Fruit fly (Drosophila melanogaster): ENCODE measurements around the gene Sf3a1.

Sf3a1 gene

DNA sequence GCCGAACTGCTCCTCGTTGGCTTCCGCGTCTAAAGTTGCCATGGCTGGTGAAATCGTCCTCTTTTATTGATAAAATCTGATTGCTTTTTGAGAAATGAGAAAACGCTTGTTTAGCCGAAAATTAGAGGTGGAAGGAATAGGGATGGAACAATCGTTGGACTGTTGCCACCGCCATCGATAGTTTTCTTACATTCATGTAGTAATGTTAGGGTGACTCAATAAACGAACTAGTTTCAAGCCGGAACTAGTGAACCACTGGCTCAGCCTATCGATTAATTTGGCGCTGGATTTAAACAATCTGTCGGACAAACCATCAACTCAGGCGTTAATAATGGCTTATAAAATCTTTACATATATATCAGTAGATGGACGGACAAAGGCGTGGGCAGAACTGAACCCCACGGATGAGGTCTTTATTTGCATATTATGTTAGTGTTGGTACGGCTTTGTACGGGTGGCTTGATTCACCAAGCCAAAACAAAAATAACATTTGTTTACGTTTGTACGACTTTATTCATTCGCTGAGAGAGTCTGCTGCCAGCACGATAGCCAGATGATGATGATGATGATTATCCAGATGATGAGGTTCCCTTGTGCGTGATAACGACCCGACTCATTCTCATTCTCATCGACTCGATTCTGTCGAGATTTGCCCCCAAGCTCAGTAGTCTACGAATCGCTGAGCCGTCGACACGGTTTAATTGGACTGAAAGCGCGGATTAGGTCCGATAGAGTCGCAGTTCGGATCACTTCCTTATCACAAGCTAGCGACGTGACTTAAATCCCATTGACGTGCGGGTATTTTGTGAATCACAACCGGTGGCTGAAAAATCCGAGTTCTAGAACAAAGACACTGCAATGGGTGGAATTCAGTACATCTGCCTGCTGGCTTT, at the start of gene Sf3a1, which contains the start of gene Irc (continued):
- TF ChIP-seq CG18476 (GFP tag; optimal IDR thresholded peaks at IDR 0.05): no peak
- peak; percentile 94 for TF ChIP-seq Scr (GFP tag; IDR thresholded peaks at IDR 0.05; ENCODE audit: partially characterized antibody)
- peak; percentile 19 for TF ChIP-seq tin (GFP tag; optimal IDR thresholded peaks at IDR 0.05)
- TF ChIP-seq zen2 (GFP tag; IDR thresholded peaks at IDR 0.05; ENCODE audit: partially characterized antibody): peak; percentile 95
- no peak for TF ChIP-seq lab (GFP tag; optimal IDR thresholded peaks at IDR 0.05)
- TF ChIP-seq Sox100B (GFP tag; optimal IDR thresholded peaks at IDR 0.05): no peak
- no peak for TF ChIP-seq lov (optimal IDR thresholded peaks at IDR 0.05)
- TF ChIP-seq lov (GFP tag; IDR thresholded peaks at IDR 0.05): no peak
- peak; percentile 95 for TF ChIP-seq knrl (GFP tag; IDR thresholded peaks at IDR 0.05; ENCODE audit: partially characterized antibody)
- TF ChIP-seq Lim3 (GFP tag; IDR thresholded peaks at IDR 0.05): no peak
- no peak for TF ChIP-seq CG7839 (tag; optimal IDR thresholded peaks at IDR 0.05)
- TF ChIP-seq tup (GFP tag; optimal IDR thresholded peaks at IDR 0.05): no peak
- no peak for TF ChIP-seq CG4328 (GFP tag; optimal IDR thresholded peaks at IDR 0.05)
- TF ChIP-seq yki (optimal IDR thresholded peaks at IDR 0.05): no peak
- no peak for TF ChIP-seq chif (GFP tag; optimal IDR thresholded peaks at IDR 0.05)
- TF ChIP-seq CG2202 (tag; optimal IDR thresholded peaks at IDR 0.05): no peak
- no peak for TF ChIP-seq Optix (GFP tag; IDR thresholded peaks at IDR 0.05)
- peak; percentile 21 for TF ChIP-seq Sry-β (GFP tag; optimal IDR thresholded peaks at IDR 0.05)
- TF ChIP-seq maf-S (GFP tag; optimal IDR thresholded peaks at IDR 0.05): peak; percentile 1
- no peak for TF ChIP-seq sd (tag; optimal IDR thresholded peaks at IDR 0.05)
- peak; percentile 26 for TF ChIP-seq Side (GFP tag; optimal IDR thresholded peaks at IDR 0.05)
- no peak for TF ChIP-seq insv (GFP tag; optimal IDR thresholded peaks at IDR 0.05)
- TF ChIP-seq CG17361 (GFP tag; IDR thresholded peaks at IDR 0.05): no peak
- no peak for TF ChIP-seq CG10959 (GFP tag; IDR thresholded peaks at IDR 0.05)
- peak; percentile 96 for TF ChIP-seq BEAF-32 (GFP tag; optimal IDR thresholded peaks at IDR 0.05)
- TF ChIP-seq org-1 (GFP tag; optimal IDR thresholded peaks at IDR 0.05): no peak
- no peak for TF ChIP-seq esg (GFP tag; conservative IDR thresholded peaks at IDR 0.05)
- no peak for TF ChIP-seq ranshi (GFP tag; IDR thresholded peaks at IDR 0.05)
- TF ChIP-seq CG10366 (GFP tag; IDR thresholded peaks at IDR 0.05): no peak
- no peak for TF ChIP-seq Lpt (GFP tag; optimal IDR thresholded peaks at IDR 0.05)
- TF ChIP-seq twi (tag; optimal IDR thresholded peaks at IDR 0.05): no peak
- TF ChIP-seq CG3407 (GFP tag; optimal IDR thresholded peaks at IDR 0.05): no peak
- TF ChIP-seq Fer3 (tag; optimal IDR thresholded peaks at IDR 0.05): no peak
- TF ChIP-seq CG18599 (GFP tag; optimal IDR thresholded peaks at IDR 0.05): no peak
- no peak for TF ChIP-seq CG9727 (GFP tag; optimal IDR thresholded peaks at IDR 0.05)
- no peak for TF ChIP-seq CG17359 (tag; optimal IDR thresholded peaks at IDR 0.05)
- no peak for TF ChIP-seq D (optimal IDR thresholded peaks at IDR 0.05)
- no peak for TF ChIP-seq D (GFP tag; optimal IDR thresholded peaks at IDR 0.05)
- peak; percentile 13 for TF ChIP-seq HLH54F (GFP tag; optimal IDR thresholded peaks at IDR 0.05)
- peak; percentile 13 for TF ChIP-seq Chrac-16 (GFP tag; optimal IDR thresholded peaks at IDR 0.05)
- peak; percentile 10 for TF ChIP-seq grn (GFP tag; optimal IDR thresholded peaks at IDR 0.05)
- no peak for TF ChIP-seq CG4360 (GFP tag; IDR thresholded peaks at IDR 0.05)
- TF ChIP-seq E2f1 (GFP tag; IDR thresholded peaks at IDR 0.05): no peak
- TF ChIP-seq prd (optimal IDR thresholded peaks at IDR 0.05): no peak
- 0 out of 3 replicates have a peak, but pooled peaks have one; percentile 31 for TF ChIP-seq prd (GFP tag; IDR thresholded peaks at IDR 0.05)
- no peak for TF ChIP-seq pnt (GFP tag; optimal IDR thresholded peaks at IDR 0.05)
- no peak for TF ChIP-seq Xbp1 (GFP tag; optimal IDR thresholded peaks at IDR 0.05)
- no peak for TF ChIP-seq CG18619 (GFP tag; optimal IDR thresholded peaks at IDR 0.05)
- TF ChIP-seq dysf (GFP tag; IDR thresholded peaks at IDR 0.05): no peak
- TF ChIP-seq Antp (GFP tag; optimal IDR thresholded peaks at IDR 0.05): peak; percentile 19
- TF ChIP-seq CG10321 (GFP tag; IDR thresholded peaks at IDR 0.05): no peak
